Worm (Caenorhabditis elegans) whole organism, L1 larva: ENCODE results near the gene W09G12.9.

ENCODE experiments used
- dpl-1 ChIP-seq, 3 experiments: fragments of 150-350 bp in 2 of 3; sonication (generic microtip) in 1 of 3; optimal IDR thresholded peaks; 2 replicates each; lab custom pipeline; 2014 to 2017; ENCODE audit warnings: missing biosample characterization in 3 of 3, missing genetic modification characterization in 3 of 3, missing genetic modification reagents in 3 of 3
- egl-27 ChIP-seq, 2 experiments: fragments of 150-350 bp in 1 of 2; sonication (generic microtip); optimal IDR thresholded peaks; 3 replicates each; lab custom pipeline; 2017 to 2018; ENCODE audit warnings: missing biosample characterization in 2 of 2, missing genetic modification characterization in 2 of 2, missing genetic modification reagents in 2 of 2
- elt-2 ChIP-seq: sonication (generic microtip); optimal IDR thresholded peaks from 2 replicates; lab custom pipeline; 2016; ENCODE audit warnings: missing genetic modification characterization, mild to moderate bottlenecking, inconsistent platforms, missing compliant biosample characterization, missing genetic modification reagents
- fkh-10 ChIP-seq: sonication (generic microtip); optimal IDR thresholded peaks from 2 replicates; lab custom pipeline; 2017; ENCODE audit warnings: missing biosample characterization, missing genetic modification reagents, missing genetic modification characterization
- fos-1 ChIP-seq: fragments of 150-350 bp; optimal IDR thresholded peaks from 2 replicates; lab custom pipeline; 2014; ENCODE audit warnings: missing biosample characterization, missing genetic modification characterization
- nhr-11 ChIP-seq: fragments of 150-350 bp; optimal IDR thresholded peaks from 2 replicates; lab custom pipeline; 2014; ENCODE audit warnings: missing biosample characterization, missing genetic modification characterization
- nhr-77 ChIP-seq: fragments of 150-350 bp; optimal IDR thresholded peaks from 2 replicates; lab custom pipeline; 2014; ENCODE audit warnings: missing biosample characterization, missing genetic modification characterization
- snpc-4 ChIP-seq: fragments of 150-350 bp; optimal IDR thresholded peaks from 2 replicates; lab custom pipeline; 2014; ENCODE audit warnings: missing biosample characterization, missing genetic modification characterization
- snu-23 ChIP-seq: sonication (generic microtip); optimal IDR thresholded peaks from 2 replicates; lab custom pipeline; 2016; ENCODE audit warnings: missing genetic modification characterization, missing compliant biosample characterization

DNA sequence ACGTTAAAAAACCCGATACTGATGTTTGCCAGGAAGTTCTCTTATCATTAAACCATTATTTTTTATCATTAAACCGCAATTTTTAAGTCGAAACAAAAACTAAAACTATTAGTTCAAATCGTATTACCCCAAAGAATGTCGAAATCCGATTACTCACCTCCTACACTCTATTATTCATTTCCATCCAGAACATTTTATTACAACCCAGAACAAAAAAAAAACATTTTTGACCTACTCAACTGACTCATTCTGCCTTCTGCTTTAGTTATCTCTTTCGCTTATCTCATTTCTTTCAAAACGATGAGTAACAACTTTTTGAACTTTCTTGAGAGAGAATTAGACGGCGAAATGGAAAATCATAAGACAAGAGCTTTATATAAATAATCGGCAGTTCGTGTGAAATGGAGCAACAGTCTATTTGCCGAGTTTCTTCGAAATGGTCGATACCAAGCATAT is 12.3 kb downstream of the W09G12.9 start, which contains the start of gene W09G12.7:
- no peak for TF ChIP-seq nhr-11
- TF ChIP-seq dpl-1 (GFP tag; optimal IDR thresholded peaks at IDR 0.05; lab: Kevin White, UChicago) = no peak
- no peak for TF ChIP-seq snu-23 (GFP tag; lab: Kevin White, UChicago)
- TF ChIP-seq nhr-77 = no peak
- TF ChIP-seq fkh-10 (GFP tag; lab: Kevin White, UChicago) = no peak
- TF ChIP-seq elt-2 (tag; lab: Kevin White, UChicago) = peak; percentile 91
- TF ChIP-seq egl-27 (tag; optimal IDR thresholded peaks at IDR 0.05; lab: Kevin White, UChicago) = no peak
- no peak for TF ChIP-seq snpc-4 (tag; lab: Kevin White, UChicago)
- TF ChIP-seq fos-1 = no peak
